Worm (Caenorhabditis elegans): Measurements from ENCODE around the gene ceh-24.

Gene ceh-24

ce11 chrV:13812931-13813330, at the start of gene ceh-24:
Gene ceh-24 (plus strand): TSS chrV:13813231.
- TF ChIP-seq unc-62 (GFP tag; optimal IDR thresholded peaks at IDR 0.05), result no peak

ce11 chrV:13763723-13764122, 49.3 kb upstream of the ceh-24 start:
- no peak for TF ChIP-seq unc-62 (GFP tag; optimal IDR thresholded peaks at IDR 0.05)

- TF ChIP-seq unc-62 (GFP tag; optimal IDR thresholded peaks at IDR 0.05), result no peak
These were observed 44.6 kb upstream of the ceh-24 start, which contains the start of gene F20G2.3 for ce11 chrV:13768388-13768787. Gene F20G2.3 (minus strand): TSS chrV:13768488.

- no peak for TF ChIP-seq unc-62 (GFP tag; optimal IDR thresholded peaks at IDR 0.05)
These were observed 44.0 kb upstream of the ceh-24 start, which contains the start of gene nas-24 for ce11 chrV:13768941-13769436. Gene nas-24 (plus strand): TSS chrV:13769386.

- no peak for TF ChIP-seq unc-62 (GFP tag; optimal IDR thresholded peaks at IDR 0.05)
These were observed 41.8 kb upstream of the ceh-24 start, which contains the start of gene F20G2.5 for ce11 chrV:13771209-13771608. Gene F20G2.5 (plus strand): TSS chrV:13771509.

ce11 chrV:13775529-13775928, 37.5 kb upstream of the ceh-24 start, which contains the start of gene F53C11.1:
Gene F53C11.1 (plus strand): TSS chrV:13775796.
- no peak for TF ChIP-seq unc-62 (GFP tag; optimal IDR thresholded peaks at IDR 0.05)

- no peak for TF ChIP-seq unc-62 (GFP tag; optimal IDR thresholded peaks at IDR 0.05)
These were observed 35.2 kb upstream of the ceh-24 start, which contains the start of gene F53C11.9 for ce11 chrV:13777857-13778256. Gene F53C11.9 (plus strand): TSS chrV:13778015.

- TF ChIP-seq unc-62 (GFP tag; optimal IDR thresholded peaks at IDR 0.05), result no peak
These were observed 32.1 kb upstream of the ceh-24 start for ce11 chrV:13780902-13781301.

- TF ChIP-seq unc-62 (GFP tag; optimal IDR thresholded peaks at IDR 0.05), result no peak
These were observed 30.8 kb upstream of the ceh-24 start, which contains the start of gene decr-1.1 for ce11 chrV:13782190-13782589. Gene decr-1.1 (plus strand): TSS chrV:13782399.

ce11 chrV:13785767-13786166, 27.3 kb upstream of the ceh-24 start:
- TF ChIP-seq unc-62 (GFP tag; optimal IDR thresholded peaks at IDR 0.05), result no peak

ce11 chrV:13787225-13787898, 25.7 kb upstream of the ceh-24 start, which contains the start of the genes F53C11.4 and F53C11.5:
Gene F53C11.4 (minus strand): TSS chrV:13787352.
Gene F53C11.5 (plus strand): TSS chrV:13787549.
- TF ChIP-seq unc-62 (GFP tag; optimal IDR thresholded peaks at IDR 0.05), result no peak

ce11 chrV:13787948-13788681, 24.9 kb upstream of the ceh-24 start:
- TF ChIP-seq unc-62 (GFP tag; optimal IDR thresholded peaks at IDR 0.05), result no peak

ce11 chrV:13789362-13789761, 23.7 kb upstream of the ceh-24 start:
- TF ChIP-seq unc-62 (GFP tag; optimal IDR thresholded peaks at IDR 0.05), result no peak

- TF ChIP-seq unc-62 (GFP tag; optimal IDR thresholded peaks at IDR 0.05), result no peak
These were observed 22.9 kb upstream of the ceh-24 start for ce11 chrV:13790117-13790516.

- no peak for TF ChIP-seq unc-62 (GFP tag; optimal IDR thresholded peaks at IDR 0.05)
These were observed 22.5 kb upstream of the ceh-24 start for ce11 chrV:13790557-13790956.

- no peak for TF ChIP-seq unc-62 (GFP tag; optimal IDR thresholded peaks at IDR 0.05)
These were observed 19.0 kb upstream of the ceh-24 start for ce11 chrV:13794046-13794445.

All from whole organism, dauer.